Fruit fly (Drosophila melanogaster) whole organism, adult: ENCODE results near the gene Pex16.

Experiments
- CG11617 ChIP-seq: fragments of 200-800 bp; sonication (Bioruptor generic); optimal IDR thresholded peaks from 2 replicates; lab custom pipeline; 2017; ENCODE audit warnings: mild to moderate bottlenecking, missing biosample characterization, missing genetic modification reagents, missing genetic modification characterization
- Hr96 ChIP-seq: fragments of 200-800 bp; sonication (Bioruptor generic); optimal IDR thresholded peaks from 2 replicates; lab custom pipeline; 2016; ENCODE audit warnings: missing biosample characterization, missing genetic modification characterization

DNA sequence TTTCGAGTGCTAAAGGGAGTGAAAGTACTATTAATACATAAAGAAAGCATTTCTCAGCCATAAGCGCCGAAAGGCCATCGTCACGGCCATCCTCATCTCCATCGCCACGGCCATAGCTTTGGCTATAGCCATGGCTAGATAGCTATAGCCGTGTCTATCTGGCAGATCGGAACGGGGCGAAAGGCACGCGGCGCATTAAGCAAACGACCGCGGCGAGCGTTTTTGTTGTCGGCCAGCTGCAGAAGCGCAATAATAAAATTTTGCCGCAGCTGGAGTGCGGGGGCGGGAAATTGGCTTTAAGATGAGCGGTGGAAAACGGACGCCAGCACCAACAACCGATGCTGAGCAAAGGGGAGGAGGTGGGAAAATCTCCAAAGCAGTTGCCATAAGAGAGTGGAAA, 27.7 kb downstream of the Pex16 start:
- TF ChIP-seq Hr96 (GFP tag; lab: Kevin White, UChicago) = no peak
- no peak for TF ChIP-seq CG11617 (GFP tag; lab: Kevin White, UChicago)
